Worm (Caenorhabditis elegans) whole organism, mixed stage, embryonic: ENCODE results near the gene C05G5.2.

Experiments used
- mab-5 ChIP-seq: fragments of 150-350 bp; optimal IDR thresholded peaks from 2 replicates; lab custom pipeline; 2014; ENCODE audit warnings: missing biosample characterization, missing genetic modification characterization
- nhr-237 ChIP-seq: fragments of 150-350 bp; optimal IDR thresholded peaks from 2 replicates; lab custom pipeline; 2014; ENCODE audit warnings: missing biosample characterization, missing genetic modification characterization
- nhr-76 ChIP-seq: sonication (generic microtip); optimal IDR thresholded peaks from 2 replicates; lab custom pipeline; 2017; ENCODE audit warnings: missing biosample characterization, missing genetic modification characterization

DNA sequence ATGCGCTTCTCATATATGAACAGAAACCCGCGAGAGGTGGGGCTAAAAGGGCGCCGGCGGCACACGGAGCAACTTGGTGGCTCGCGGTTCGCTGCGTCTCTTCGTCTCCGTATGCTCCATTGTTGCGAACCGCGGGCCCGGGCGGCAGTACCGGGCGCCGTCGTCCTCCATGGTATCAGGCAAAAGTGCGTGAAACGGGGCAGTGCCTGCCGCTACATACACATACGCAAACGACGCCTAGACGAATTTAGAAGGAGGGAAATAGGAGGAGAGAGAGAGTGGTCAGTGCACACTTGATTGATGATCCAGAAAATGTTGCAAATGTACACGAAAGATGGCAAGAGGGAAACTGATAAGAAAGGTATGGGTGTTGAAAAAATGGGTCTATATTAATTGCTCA, 2.6 kb upstream of the C05G5.2 start:
- TF ChIP-seq mab-5 (tag; lab: Kevin White, UChicago) = no peak
- no peak for TF ChIP-seq nhr-76 (tag; lab: Kevin White, UChicago)
- no peak for TF ChIP-seq nhr-237 (tag; lab: Kevin White, UChicago)
